Fruit fly (Drosophila melanogaster) whole organism, embryonic: ENCODE results near the gene CG42512.

Experiments used
- CG10431 ChIP-seq: fragments of 200-800 bp; sonication (Bioruptor generic); optimal IDR thresholded peaks from 3 replicates; lab custom pipeline; 2018; ENCODE audit warnings: missing biosample characterization, mild to moderate bottlenecking, missing genetic modification characterization
- CG10979 ChIP-seq: fragments of 200-800 bp; sonication (Bioruptor generic); optimal IDR thresholded peaks from 2 replicates; lab custom pipeline; 2018; ENCODE audit warnings: missing biosample characterization, mild to moderate bottlenecking, missing genetic modification characterization, moderate library complexity
- CG14050 ChIP-seq: fragments of 200-800 bp; sonication (Bioruptor generic); IDR thresholded peaks from 3 replicates; pipeline ENCODE4 v1.3.6; 2022; ENCODE audit warnings: missing biosample characterization, missing genetic modification characterization
- CG14710 ChIP-seq: fragments of 200-800 bp; sonication (Bioruptor generic); optimal IDR thresholded peaks from 3 replicates; lab custom pipeline; 2019; ENCODE audit warnings: missing biosample characterization, mild to moderate bottlenecking, missing genetic modification characterization, moderate library complexity
- CG1529 ChIP-seq: fragments of 200-800 bp; sonication (Bioruptor generic); optimal IDR thresholded peaks from 3 replicates; lab custom pipeline; 2018; ENCODE audit warnings: missing biosample characterization, missing genetic modification characterization
- CG18011 ChIP-seq: fragments of 200-800 bp; sonication (Bioruptor generic); optimal IDR thresholded peaks from 2 replicates; lab custom pipeline; 2017; ENCODE audit warnings: missing biosample characterization, missing genetic modification characterization, mild to moderate bottlenecking, moderate library complexity, missing genotype
- CG18619 ChIP-seq: fragments of 200-800 bp; sonication (Bioruptor generic); optimal IDR thresholded peaks from 3 replicates; lab custom pipeline; 2017; ENCODE audit warnings: missing biosample characterization, mild to moderate bottlenecking, missing genetic modification characterization
- CG2889 ChIP-seq: fragments of 200-800 bp; sonication (Bioruptor generic); IDR thresholded peaks from 3 replicates; pipeline ENCODE4 v1.3.6; 2022; ENCODE audit warnings: missing biosample characterization, missing genetic modification characterization
- CG32767 ChIP-seq: fragments of 200-800 bp; sonication (Bioruptor generic); IDR thresholded peaks from 2 replicates; pipeline ENCODE4 v1.3.6; 2022; ENCODE audit warnings: missing biosample characterization, missing genetic modification characterization
- CG32772 ChIP-seq: fragments of 200-800 bp; sonication (Bioruptor generic); IDR thresholded peaks from 2 replicates; pipeline ENCODE4 v1.3.6; 2022; ENCODE audit warnings: missing biosample characterization, missing genetic modification characterization
- CG33557 ChIP-seq: fragments of 200-800 bp; sonication (Bioruptor generic); optimal IDR thresholded peaks from 2 replicates; lab custom pipeline; 2019; ENCODE audit warnings: missing biosample characterization, mild to moderate bottlenecking, missing genetic modification characterization, moderate library complexity
- CG34224 ChIP-seq: fragments of 200-800 bp; sonication (Bioruptor generic); IDR thresholded peaks from 3 replicates; pipeline ENCODE4 v1.3.6; 2022; ENCODE audit warnings: missing biosample characterization, missing genetic modification characterization; ENCODE audit not compliant: partially characterized antibody
- CG34376 ChIP-seq: fragments of 200-800 bp; sonication (Bioruptor generic); optimal IDR thresholded peaks from 2 replicates; lab custom pipeline; 2018; ENCODE audit warnings: missing biosample characterization, mild to moderate bottlenecking, missing genetic modification characterization
- CG3995 ChIP-seq: fragments of 200-800 bp; sonication (Bioruptor generic); optimal IDR thresholded peaks from 3 replicates; lab custom pipeline; 2016; ENCODE audit warnings: missing biosample characterization, missing genetic modification characterization
- CG4854 ChIP-seq: fragments of 200-800 bp; sonication (Bioruptor generic); optimal IDR thresholded peaks from 2 replicates; lab custom pipeline; 2016; ENCODE audit warnings: missing biosample characterization, missing genetic modification characterization, inconsistent platforms
- CG6272 ChIP-seq: fragments of 200-800 bp; sonication (Bioruptor generic); IDR thresholded peaks from 2 replicates; pipeline ENCODE4 v1.3.6; 2022; ENCODE audit warnings: missing biosample characterization, missing genetic modification characterization
- CG7372 ChIP-seq: fragments of 200-800 bp; sonication (Bioruptor generic); IDR thresholded peaks from 2 replicates; pipeline ENCODE4 v1.3.6; 2022; ENCODE audit warnings: missing biosample characterization, missing genetic modification characterization
- CG8290 ChIP-seq, 3 experiments: fragments of 200-800 bp; sonication (Bioruptor generic); optimal IDR thresholded peaks; 2 replicates each; lab custom pipeline; 2016 to 2019; ENCODE audit warnings: missing biosample characterization in 3 of 3, missing genetic modification characterization in 3 of 3, mild to moderate bottlenecking in 2 of 3, moderate library complexity in 1 of 3
- D ChIP-seq, 2 experiments: fragments of 200-800 bp in 1 of 2; fragments of >200 bp in 1 of 2; sonication (Bioruptor generic) in 1 of 2; optimal IDR thresholded peaks; 2 replicates in 1 of 2; 3 replicates in 1 of 2; lab custom pipeline; 2017; ENCODE audit warnings: mild to moderate bottlenecking in 1 of 2, missing biosample characterization in 1 of 2, missing genetic modification characterization in 1 of 2, missing genetic modification reagents in 1 of 2
- D19B ChIP-seq: fragments of 200-800 bp; sonication (Bioruptor generic); optimal IDR thresholded peaks from 2 replicates; lab custom pipeline; 2017; ENCODE audit warnings: missing biosample characterization, mild to moderate bottlenecking, missing genetic modification characterization
- Hand ChIP-seq: fragments of 200-800 bp; sonication (Bioruptor generic); optimal IDR thresholded peaks from 2 replicates; lab custom pipeline; 2017; ENCODE audit warnings: mild to moderate bottlenecking, missing biosample characterization, missing genetic modification reagents, missing genetic modification characterization
- Hr39 ChIP-seq: fragments of >200 bp; optimal IDR thresholded peaks from 2 replicates; lab custom pipeline; 2017
- MESR4 ChIP-seq: fragments of 200-800 bp; sonication (Bioruptor generic); optimal IDR thresholded peaks from 2 replicates; lab custom pipeline; 2018; ENCODE audit warnings: missing biosample characterization, mild to moderate bottlenecking, missing genetic modification characterization, moderate library complexity
- NC2α ChIP-seq: fragments of 200-800 bp; sonication (Bioruptor generic); optimal IDR thresholded peaks from 2 replicates; lab custom pipeline; 2016; ENCODE audit warnings: missing biosample characterization, missing genetic modification characterization
- Oaz ChIP-seq: fragments of 200-800 bp; sonication (Bioruptor generic); IDR thresholded peaks from 2 replicates; pipeline ENCODE4 v1.3.6; 2022; ENCODE audit warnings: missing biosample characterization, missing genetic modification characterization
- Opbp ChIP-seq: fragments of 200-800 bp; sonication (Bioruptor generic); IDR thresholded peaks from 3 replicates; pipeline ENCODE4 v1.3.6; 2022; ENCODE audit warnings: missing biosample characterization, missing genetic modification characterization; ENCODE audit not compliant: partially characterized antibody
- Sox100B ChIP-seq: fragments of 200-800 bp; sonication (Bioruptor generic); optimal IDR thresholded peaks from 3 replicates; lab custom pipeline; 2018; ENCODE audit warnings: missing biosample characterization, mild to moderate bottlenecking, missing genetic modification characterization
- Sox102F ChIP-seq: fragments of 200-800 bp; sonication (Bioruptor generic); optimal IDR thresholded peaks from 2 replicates; lab custom pipeline; 2018; ENCODE audit warnings: missing biosample characterization, mild to moderate bottlenecking, missing genetic modification characterization, moderate library complexity
- Spps ChIP-seq: fragments of 200-800 bp; sonication (Bioruptor generic); optimal IDR thresholded peaks from 2 replicates; lab custom pipeline; 2018; ENCODE audit warnings: missing biosample characterization, mild to moderate bottlenecking, missing genetic modification characterization
- Trl ChIP-seq, 3 experiments: fragments of >200 bp in 2 of 3; fragments of 200-800 bp in 1 of 3; sonication (Bioruptor generic) in 1 of 3; optimal IDR thresholded peaks; 2 replicates in 1 of 3; 3 replicates in 2 of 3; lab custom pipeline; 2016 to 2017; ENCODE audit warnings: missing biosample characterization in 1 of 3, missing genetic modification characterization in 1 of 3
- cwo ChIP-seq: fragments of 200-800 bp; sonication (Bioruptor generic); optimal IDR thresholded peaks from 3 replicates; lab custom pipeline; 2017; ENCODE audit warnings: missing biosample characterization, missing genetic modification characterization, mild to moderate bottlenecking, moderate library complexity, missing genetic modification reagents
- dati ChIP-seq: fragments of 200-800 bp; sonication (Bioruptor generic); IDR thresholded peaks from 2 replicates; pipeline ENCODE4 v1.3.6; 2022; ENCODE audit warnings: missing biosample characterization, missing genetic modification characterization
- emc ChIP-seq: fragments of 200-800 bp; sonication (Bioruptor generic); optimal IDR thresholded peaks from 2 replicates; lab custom pipeline; 2016; ENCODE audit warnings: missing biosample characterization, missing genetic modification characterization
- eve ChIP-seq, 2 experiments: fragments of >200 bp; optimal IDR thresholded peaks; 2 replicates each; lab custom pipeline; 2017; ENCODE audit warnings: missing biosample characterization in 2 of 2, missing genetic modification characterization in 2 of 2
- gcm ChIP-seq: fragments of 200-800 bp; sonication (Bioruptor generic); optimal IDR thresholded peaks from 2 replicates; lab custom pipeline; 2019; ENCODE audit warnings: missing biosample characterization, mild to moderate bottlenecking, missing genetic modification characterization, moderate library complexity
- hkb ChIP-seq, 2 experiments: fragments of 200-800 bp in 1 of 2; fragments of >200 bp in 1 of 2; sonication (Bioruptor generic) in 1 of 2; IDR thresholded peaks in 1 of 2; optimal IDR thresholded peaks in 1 of 2; 2 replicates each; pipeline versions ENCODE4 v1.3.6 to Lab custom; 2017 to 2022; ENCODE audit warnings: missing biosample characterization in 1 of 2, missing genetic modification characterization in 1 of 2
- ind ChIP-seq: fragments of 200-800 bp; sonication (Bioruptor generic); optimal IDR thresholded peaks from 3 replicates; lab custom pipeline; 2016; ENCODE audit warnings: missing biosample characterization, missing genetic modification characterization
- nerfin-2 ChIP-seq: fragments of 200-800 bp; sonication (Bioruptor generic); IDR thresholded peaks from 2 replicates; pipeline ENCODE4 v1.3.6; 2022; ENCODE audit warnings: missing biosample characterization, missing genetic modification characterization; ENCODE audit not compliant: partially characterized antibody
- otp ChIP-seq: fragments of 200-800 bp; sonication (Bioruptor generic); IDR thresholded peaks from 3 replicates; pipeline ENCODE4, ENCODE4 v1.3.6; 2022; ENCODE audit warnings: missing biosample characterization, missing genetic modification characterization
- prd ChIP-seq, 3 experiments: fragments of >200 bp in 2 of 3; fragments of 200-800 bp in 1 of 3; sonication (Bioruptor generic) in 1 of 3; optimal IDR thresholded peaks in 2 of 3; IDR thresholded peaks in 1 of 3; 2 replicates in 2 of 3; 3 replicates in 1 of 3; pipeline versions ENCODE4 v1.3.6 to Lab custom; 2017 to 2022; ENCODE audit warnings: missing biosample characterization in 1 of 3, missing genetic modification characterization in 1 of 3
- repo ChIP-seq: fragments of 200-800 bp; sonication (Bioruptor generic); optimal IDR thresholded peaks from 2 replicates; lab custom pipeline; 2016; ENCODE audit warnings: missing biosample characterization, missing genetic modification characterization
- row ChIP-seq: fragments of 200-800 bp; sonication (Bioruptor generic); IDR thresholded peaks from 3 replicates; pipeline ENCODE4 v1.3.6; 2022; ENCODE audit warnings: missing biosample characterization, missing genetic modification characterization
- scrt ChIP-seq: fragments of 200-800 bp; sonication (Bioruptor generic); optimal IDR thresholded peaks from 2 replicates; lab custom pipeline; 2018; ENCODE audit warnings: missing biosample characterization, mild to moderate bottlenecking, missing genetic modification characterization, moderate library complexity
- sens ChIP-seq: fragments of 200-800 bp; sonication (Bioruptor generic); peaks from one replicate; lab custom pipeline; 2016; ENCODE audit warnings: missing biosample characterization, missing genetic modification characterization
- sr ChIP-seq: fragments of 200-800 bp; sonication (Bioruptor generic); IDR thresholded peaks from 3 replicates; pipeline ENCODE4 v1.3.6; 2022; ENCODE audit warnings: missing biosample characterization, missing genetic modification characterization
- trem ChIP-seq: fragments of 200-800 bp; optimal IDR thresholded peaks from 3 replicates; lab custom pipeline; 2019; ENCODE audit warnings: missing biosample characterization, mild to moderate bottlenecking, missing genetic modification characterization, moderate library complexity
- vvl ChIP-seq: fragments of 200-800 bp; sonication (Bioruptor generic); IDR thresholded peaks from 2 replicates; pipeline ENCODE4 v1.3.6; 2022; ENCODE audit warnings: missing biosample characterization, missing genetic modification characterization

The CG42512 gene

DNA sequence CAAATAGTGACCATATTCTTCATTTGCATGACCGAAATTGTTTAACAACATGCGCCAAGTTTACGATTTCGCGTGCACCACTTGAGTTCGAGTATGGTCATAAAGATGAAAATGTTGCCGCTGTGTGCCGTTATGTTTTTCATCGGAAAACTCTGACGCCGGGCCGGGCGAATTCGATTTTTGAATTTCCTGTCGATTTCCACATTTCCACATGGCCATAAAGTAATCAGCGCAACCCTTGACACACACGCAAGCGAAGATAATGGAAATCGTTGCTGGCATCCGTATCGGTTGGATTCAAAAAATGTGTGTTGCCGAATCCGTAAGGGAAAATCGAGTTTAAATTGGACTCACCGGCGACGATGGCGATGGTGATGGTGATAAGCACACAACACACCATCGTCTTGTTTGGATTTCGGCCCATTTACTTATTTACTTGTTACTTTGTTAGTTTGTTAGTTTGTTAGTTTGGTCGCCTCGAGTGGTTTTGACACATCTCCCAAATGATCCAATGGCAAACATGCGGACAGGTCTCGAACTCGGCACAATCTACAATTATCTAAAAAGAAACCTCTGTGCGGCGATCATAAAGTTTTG, 6.5 kb upstream of the CG42512 start:
- peak; percentile 27 for TF ChIP-seq CG34376 (GFP tag; lab: Kevin White, UChicago)
- TF ChIP-seq scrt: no peak
- no peak for TF ChIP-seq CG34224 (GFP tag; lab: Robert Waterston, UW)
- peak; percentile 40 for TF ChIP-seq CG10979
- TF ChIP-seq Trl (optimal IDR thresholded peaks at IDR 0.05; lab: Kevin White, UChicago): no peak
- TF ChIP-seq Trl (GFP tag; optimal IDR thresholded peaks at IDR 0.05; lab: Kevin White, UChicago): no peak
- TF ChIP-seq Opbp (GFP tag; lab: Robert Waterston, UW): no peak
- no peak for TF ChIP-seq D19B (GFP tag; lab: Kevin White, UChicago)
- TF ChIP-seq trem (tag; lab: Kevin White, UChicago): no peak
- TF ChIP-seq Sox100B: peak; percentile 45
- peak; percentile 29; the same call in 2 of the 3 replicates for TF ChIP-seq CG14050 (GFP tag; lab: Robert Waterston, UW)
- TF ChIP-seq CG1529 (GFP tag; lab: Kevin White, UChicago): peak; percentile 52
- TF ChIP-seq NC2α (GFP tag; lab: Kevin White, UChicago): peak; percentile 16
- no peak for TF ChIP-seq D (optimal IDR thresholded peaks at IDR 0.05; lab: Kevin White, UChicago)
- peak; percentile 37 for TF ChIP-seq D (GFP tag; optimal IDR thresholded peaks at IDR 0.05; lab: Kevin White, UChicago)
- TF ChIP-seq CG32767 (GFP tag; lab: Robert Waterston, UW): 0 out of 2 replicates have a peak, but pooled peaks have one; percentile 23
- peak; percentile 66; the same call in 2 of the 3 replicates for TF ChIP-seq otp (GFP tag; lab: Robert Waterston, UW)
- TF ChIP-seq cwo (GFP tag; lab: Kevin White, UChicago): peak; percentile 7
- peak; percentile 45 for TF ChIP-seq CG18619 (GFP tag; lab: Kevin White, UChicago)
- TF ChIP-seq prd (optimal IDR thresholded peaks at IDR 0.05; lab: Kevin White, UChicago): no peak
- TF ChIP-seq prd (GFP tag; IDR thresholded peaks at IDR 0.05; lab: Robert Waterston, UW): peak; percentile 35; the same call in 1 of the 3 replicates
- TF ChIP-seq Hr39 (lab: Kevin White, UChicago): no peak
- peak; percentile 4 for TF ChIP-seq CG8290 (GFP tag; optimal IDR thresholded peaks at IDR 0.05; lab: Kevin White, UChicago)
- TF ChIP-seq CG8290 (tag; optimal IDR thresholded peaks at IDR 0.05; lab: Kevin White, UChicago): peak; percentile 66 to 73
- TF ChIP-seq MESR4 (GFP tag; lab: Kevin White, UChicago): peak; percentile 10
- TF ChIP-seq Hand (GFP tag; lab: Kevin White, UChicago): no peak
- TF ChIP-seq vvl (GFP tag; lab: Robert Waterston, UW): 0 out of 2 replicates have a peak, but pooled peaks have one; percentile 10
- no peak for TF ChIP-seq row (GFP tag; lab: Robert Waterston, UW)
- TF ChIP-seq Sox102F (GFP tag; lab: Kevin White, UChicago): peak; percentile 49
- no peak for TF ChIP-seq CG32772
- TF ChIP-seq CG18011 (GFP tag; lab: Kevin White, UChicago): no peak
- no peak for TF ChIP-seq repo (GFP tag; lab: Kevin White, UChicago)
- TF ChIP-seq eve (GFP tag; optimal IDR thresholded peaks at IDR 0.05; lab: Kevin White, UChicago): no peak
- TF ChIP-seq CG2889: no peak
- TF ChIP-seq CG4854 (GFP tag; lab: Kevin White, UChicago): no peak
- TF ChIP-seq hkb (optimal IDR thresholded peaks at IDR 0.05; lab: Kevin White, UChicago): no peak
- peak; percentile 51; the same call in 1 of the 2 replicates for TF ChIP-seq hkb (GFP tag; IDR thresholded peaks at IDR 0.05; lab: Robert Waterston, UW)
- TF ChIP-seq gcm (GFP tag; lab: Kevin White, UChicago): peak; percentile 39
- TF ChIP-seq CG10431 (GFP tag; lab: Kevin White, UChicago): peak; percentile 33
- TF ChIP-seq nerfin-2 (GFP tag; lab: Robert Waterston, UW): no peak
- TF ChIP-seq CG3995 (GFP tag; lab: Kevin White, UChicago): no peak
- TF ChIP-seq CG7372: no peak
- TF ChIP-seq dati (GFP tag; lab: Robert Waterston, UW): no peak
- TF ChIP-seq Spps (tag; lab: Kevin White, UChicago): peak; percentile 16
- TF ChIP-seq emc: no peak
- TF ChIP-seq CG14710 (tag; lab: Kevin White, UChicago): peak; percentile 41
- TF ChIP-seq ind: no peak
- 0 out of 3 replicates have a peak, but pooled peaks have one; percentile 26 for TF ChIP-seq sr (GFP tag; lab: Robert Waterston, UW)
- peak; percentile 84 for TF ChIP-seq sens
- peak; percentile 66 for TF ChIP-seq CG33557 (GFP tag; lab: Kevin White, UChicago)
- no peak for TF ChIP-seq CG6272
- TF ChIP-seq Oaz (GFP tag; lab: Robert Waterston, UW): no peak
